Fruit fly (Drosophila melanogaster) whole organism, wandering third instar larva: ENCODE data around the gene Megf8.

ENCODE experiments used
- Abd-B ChIP-seq: fragments of >200 bp; optimal IDR thresholded peaks from 2 replicates; lab custom pipeline; 2017; ENCODE audit warnings: missing biosample characterization, missing genetic modification characterization
- CG32264 ChIP-seq: fragments of 200-800 bp; sonication (Bioruptor generic); optimal IDR thresholded peaks from 2 replicates; lab custom pipeline; 2016; ENCODE audit warnings: missing biosample characterization, missing genetic modification characterization
- CG9705 ChIP-seq: fragments of 200-800 bp; sonication (Bioruptor generic); optimal IDR thresholded peaks from 2 replicates; lab custom pipeline; 2018; ENCODE audit warnings: missing biosample characterization, mild to moderate bottlenecking, missing genetic modification characterization
- CrebA ChIP-seq: fragments of 200-800 bp; sonication (Bioruptor generic); optimal IDR thresholded peaks from 2 replicates; lab custom pipeline; 2016; ENCODE audit warnings: missing biosample characterization, mild to moderate bottlenecking, missing genetic modification characterization, borderline replicate concordance
- Dif ChIP-seq: fragments of 200-275, 200-300 bp; sonication (Bioruptor generic); optimal IDR thresholded peaks from 2 replicates; lab custom pipeline; 2018; ENCODE audit warnings: missing biosample characterization, missing genetic modification characterization; ENCODE audit not compliant: partially characterized antibody
- HLH106 ChIP-seq: fragments of 200-800 bp; optimal IDR thresholded peaks from 3 replicates; lab custom pipeline; 2019; ENCODE audit warnings: missing biosample characterization, mild to moderate bottlenecking, missing genetic modification characterization, moderate library complexity
- Hnf4 ChIP-seq: fragments of 200-800 bp; sonication (Bioruptor generic); optimal IDR thresholded peaks from 2 replicates; lab custom pipeline; 2016; ENCODE audit warnings: missing biosample characterization, mild to moderate bottlenecking, missing genetic modification characterization
- Hr78 ChIP-seq: fragments of >200 bp; optimal IDR thresholded peaks from 2 replicates; lab custom pipeline; 2017; ENCODE audit warnings: missing biosample characterization, missing genetic modification characterization
- Jra ChIP-seq: sonication (Bioruptor generic); optimal IDR thresholded peaks from 2 replicates; lab custom pipeline; 2016; ENCODE audit warnings: missing biosample characterization, missing genetic modification characterization
- Mio ChIP-seq: sonication (Bioruptor generic); optimal IDR thresholded peaks from 2 replicates; lab custom pipeline; 2016; ENCODE audit warnings: missing biosample characterization, missing genetic modification characterization
- OdsH ChIP-seq: fragments of 200-800 bp; sonication (Bioruptor generic); optimal IDR thresholded peaks from 2 replicates; lab custom pipeline; 2016; ENCODE audit warnings: missing biosample characterization, mild to moderate bottlenecking, missing genetic modification characterization
- Rel ChIP-seq, 2 experiments: fragments of 200-800 bp; sonication (Bioruptor generic) in 1 of 2; optimal IDR thresholded peaks; 2 replicates in 1 of 2; 3 replicates in 1 of 2; lab custom pipeline; 2016 to 2019; ENCODE audit warnings: mild to moderate bottlenecking in 2 of 2, missing biosample characterization in 2 of 2, missing genetic modification characterization in 2 of 2, moderate library complexity in 1 of 2
- Sp1 ChIP-seq: fragments of 200-800 bp; sonication (Bioruptor generic); optimal IDR thresholded peaks from 3 replicates; lab custom pipeline; 2019; ENCODE audit warnings: missing biosample characterization, mild to moderate bottlenecking, missing genetic modification characterization, moderate library complexity
- Vsx2 ChIP-seq: fragments of 200-300, 225-300 bp; sonication (Bioruptor generic); optimal IDR thresholded peaks from 2 replicates; lab custom pipeline; 2018; ENCODE audit warnings: missing biosample characterization, missing genetic modification characterization; ENCODE audit not compliant: partially characterized antibody
- br ChIP-seq: fragments of 200-800 bp; sonication (Bioruptor generic); optimal IDR thresholded peaks from 2 replicates; lab custom pipeline; 2016; ENCODE audit warnings: missing biosample characterization, missing genetic modification characterization
- brk ChIP-seq: fragments of 200-800 bp; sonication (Bioruptor generic); optimal IDR thresholded peaks from 2 replicates; lab custom pipeline; 2016; ENCODE audit warnings: missing biosample characterization, mild to moderate bottlenecking, missing genetic modification characterization
- dl ChIP-seq, 2 experiments: fragments of 175-275, 200-275 bp in 1 of 2; fragments of 200-275 bp in 1 of 2; sonication (Bioruptor generic); optimal IDR thresholded peaks; lab custom pipeline; 2018; ENCODE audit warnings: mild to moderate bottlenecking in 2 of 2, missing biosample characterization in 2 of 2, missing genetic modification characterization in 2 of 2, moderate library complexity in 2 of 2; ENCODE audit not compliant: partially characterized antibody in 2 of 2, insufficient read depth in 1 of 2
- dmrt93B ChIP-seq: fragments of 200-800 bp; sonication (Bioruptor generic); optimal IDR thresholded peaks from 2 replicates; lab custom pipeline; 2018; ENCODE audit warnings: missing biosample characterization, mild to moderate bottlenecking, missing genetic modification characterization
- dsf ChIP-seq: sonication (Bioruptor generic); optimal IDR thresholded peaks from 2 replicates; lab custom pipeline; 2016; ENCODE audit warnings: missing biosample characterization, missing genetic modification characterization, borderline replicate concordance
- ey ChIP-seq: fragments of 200-800 bp; sonication (Bioruptor generic); optimal IDR thresholded peaks from 2 replicates; lab custom pipeline; 2016; ENCODE audit warnings: missing biosample characterization, missing genetic modification characterization
- foxo ChIP-seq, 2 experiments: fragments of 200-800 bp; sonication (Bioruptor generic); optimal IDR thresholded peaks; 2 replicates in 1 of 2; 3 replicates in 1 of 2; lab custom pipeline; 2016 to 2017; ENCODE audit warnings: missing biosample characterization in 2 of 2, missing genetic modification characterization in 2 of 2
- fru ChIP-seq: fragments of 200-800 bp; sonication (Bioruptor generic); optimal IDR thresholded peaks from 3 replicates; lab custom pipeline; 2016; ENCODE audit warnings: missing biosample characterization, mild to moderate bottlenecking, missing genetic modification characterization
- h ChIP-seq: fragments of 200-800 bp; sonication (Bioruptor generic); optimal IDR thresholded peaks from 3 replicates; lab custom pipeline; 2016; ENCODE audit warnings: missing biosample characterization, mild to moderate bottlenecking, missing genetic modification characterization
- lola ChIP-seq: fragments of >200 bp; optimal IDR thresholded peaks from 2 replicates; lab custom pipeline; 2017; ENCODE audit warnings: missing biosample characterization, missing genetic modification characterization
- rgr ChIP-seq: fragments of 200-800 bp; sonication (Bioruptor generic); optimal IDR thresholded peaks from 3 replicates; lab custom pipeline; 2016; ENCODE audit warnings: missing biosample characterization, mild to moderate bottlenecking, missing genetic modification characterization
- sage ChIP-seq: fragments of 200-800 bp; sonication (Bioruptor generic); optimal IDR thresholded peaks from 2 replicates; lab custom pipeline; 2016; ENCODE audit warnings: missing biosample characterization, mild to moderate bottlenecking, missing genetic modification characterization
- sv ChIP-seq: fragments of 200-800 bp; sonication (Bioruptor generic); optimal IDR thresholded peaks from 3 replicates; lab custom pipeline; 2016; ENCODE audit warnings: missing biosample characterization, missing genetic modification characterization
- tai ChIP-seq: sonication (Bioruptor generic); optimal IDR thresholded peaks from 2 replicates; lab custom pipeline; 2016; ENCODE audit warnings: missing biosample characterization, missing genetic modification characterization
- usp ChIP-seq: fragments of >200 bp; optimal IDR thresholded peaks from 2 replicates; lab custom pipeline; 2017; ENCODE audit warnings: missing biosample characterization, missing genetic modification characterization
- woc ChIP-seq: sonication (Bioruptor generic); optimal IDR thresholded peaks from 2 replicates; lab custom pipeline; 2016; ENCODE audit warnings: missing biosample characterization, mild to moderate bottlenecking, missing genetic modification characterization

Megf8 gene

dm6 chr2L:8094058-8094825 is 51.0 kb downstream of the Megf8 start:
- TF ChIP-seq Rel (GFP tag; optimal IDR thresholded peaks at IDR 0.05; lab: Kevin White, UChicago) (no peak), Rel (tag; optimal IDR thresholded peaks at IDR 0.05; lab: Kevin White, UChicago) (peak; percentile 28), woc (GFP tag; lab: Kevin White, UChicago) (no peak), Dif (GFP tag; lab: Kevin White, UChicago) (no peak)

dm6 chr2L:8095176-8095575 is 51.9 kb downstream of the Megf8 start:
- TF ChIP-seq CG9705 (GFP tag; lab: Kevin White, UChicago) (no peak), dmrt93B (GFP tag; lab: Kevin White, UChicago) (no peak), ey (GFP tag; lab: Kevin White, UChicago) (no peak), rgr (peak; percentile 10), CrebA (GFP tag; lab: Kevin White, UChicago) (peak; percentile 88), Abd-B (no peak), h (GFP tag; lab: Kevin White, UChicago) (peak; percentile 3), Sp1 (GFP tag; lab: Kevin White, UChicago) (peak; percentile 47), CG32264 (GFP tag; lab: Kevin White, UChicago) (peak; percentile 10), Dif (GFP tag; lab: Kevin White, UChicago) (no peak), br (GFP tag; lab: Kevin White, UChicago) (no peak), lola (GFP tag; lab: Kevin White, UChicago) (no peak), Mio (GFP tag; lab: Kevin White, UChicago) (no peak), dsf (GFP tag; lab: Kevin White, UChicago) (no peak), Jra (GFP tag; lab: Kevin White, UChicago) (peak; percentile 29), Hnf4 (GFP tag; lab: Kevin White, UChicago) (peak; percentile 57), tai (GFP tag; lab: Kevin White, UChicago) (peak; percentile 43), Vsx2 (no peak), fru (GFP tag; lab: Kevin White, UChicago) (no peak), sage (GFP tag; lab: Kevin White, UChicago) (peak; percentile 21), Hr78 (GFP tag; lab: Kevin White, UChicago) (no peak), Rel (GFP tag; optimal IDR thresholded peaks at IDR 0.05; lab: Kevin White, UChicago) (no peak), Rel (tag; optimal IDR thresholded peaks at IDR 0.05; lab: Kevin White, UChicago) (peak; percentile 81), dl (GFP tag; optimal IDR thresholded peaks at IDR 0.05; lab: Kevin White, UChicago; ENCODE audit: insufficient read depth in 1 of 2, partially characterized antibody in 2 of 2) (no peak)

dm6 chr2L:8097461-8097860 is 54.2 kb downstream of the Megf8 start:
- TF ChIP-seq HLH106 (tag; lab: Kevin White, UChicago) (no peak), Rel (GFP tag; optimal IDR thresholded peaks at IDR 0.05; lab: Kevin White, UChicago) (no peak), Rel (tag; optimal IDR thresholded peaks at IDR 0.05; lab: Kevin White, UChicago) (peak; percentile 42), foxo (GFP tag; optimal IDR thresholded peaks at IDR 0.05; lab: Kevin White, UChicago) (peak in 1 of 2 experiments; percentile 7), OdsH (GFP tag; lab: Kevin White, UChicago) (peak; percentile 11), h (GFP tag; lab: Kevin White, UChicago) (peak; percentile 54)

dm6 chr2L:8097964-8098945 is 55.0 kb downstream of the Megf8 start:
- TF ChIP-seq HLH106 (tag; lab: Kevin White, UChicago) (no peak), OdsH (GFP tag; lab: Kevin White, UChicago) (no peak), usp (GFP tag; lab: Kevin White, UChicago) (no peak), sv (no peak), ey (GFP tag; lab: Kevin White, UChicago) (no peak), brk (GFP tag; lab: Kevin White, UChicago) (no peak), Jra (GFP tag; lab: Kevin White, UChicago) (no peak), fru (GFP tag; lab: Kevin White, UChicago) (peak; percentile 6), dsf (GFP tag; lab: Kevin White, UChicago) (no peak), Rel (GFP tag; optimal IDR thresholded peaks at IDR 0.05; lab: Kevin White, UChicago) (no peak), Rel (tag; optimal IDR thresholded peaks at IDR 0.05; lab: Kevin White, UChicago) (peak; percentile 67)
